Fruit fly (Drosophila melanogaster): ENCODE data around the gene CG6254.

DNA sequence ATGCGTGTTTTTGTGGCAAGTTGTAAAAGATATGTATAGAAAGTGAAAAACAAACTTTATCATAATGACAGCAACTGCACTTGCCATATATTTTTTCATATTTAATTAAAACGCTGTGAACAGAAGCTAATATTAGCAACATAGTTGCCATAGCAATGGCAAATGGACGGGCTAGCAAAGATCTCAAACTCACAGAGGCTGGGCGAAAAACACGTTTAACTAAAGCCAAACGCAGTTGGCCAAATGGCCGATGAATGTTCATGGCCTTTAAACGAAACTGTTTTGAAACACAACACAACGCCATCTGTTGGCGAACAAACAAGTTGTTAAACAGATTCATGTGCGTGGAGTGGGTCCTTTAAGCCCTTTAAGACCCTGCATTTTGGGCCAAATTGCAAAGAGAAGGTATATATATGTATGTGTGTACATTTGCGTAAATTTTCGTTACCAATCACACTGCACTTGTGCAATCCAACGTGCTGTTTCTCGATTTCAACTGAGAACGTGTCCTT, 12.7 kb downstream of the CG6254 start:
- TF ChIP-seq Mnt (GFP tag; optimal IDR thresholded peaks at IDR 0.05) (no peak), CG7045 (GFP tag; optimal IDR thresholded peaks at IDR 0.05) (no peak), Crg-1 (GFP tag; optimal IDR thresholded peaks at IDR 0.05) (no peak), CG1620 (GFP tag; optimal IDR thresholded peaks at IDR 0.05) (no peak), tj (GFP tag; optimal IDR thresholded peaks at IDR 0.05) (no peak), cnc (optimal IDR thresholded peaks at IDR 0.05) (no peak)

All from whole organism, adult.